Fruit fly (Drosophila melanogaster): ENCODE data around the gene CG15892.

The CG15892 gene

dm6 chrX:6341678-6342077, 47.5 kb upstream of the CG15892 start:
- peak; percentile 21 for TF ChIP-seq Blimp-1 (GFP tag; optimal IDR thresholded peaks at IDR 0.05)
- no peak for TF ChIP-seq CG4318 (GFP tag; optimal IDR thresholded peaks at IDR 0.05)
- TF ChIP-seq esn (GFP tag; optimal IDR thresholded peaks at IDR 0.05): no peak
- TF ChIP-seq Hr39 (GFP tag; optimal IDR thresholded peaks at IDR 0.05): no peak
- TF ChIP-seq Eip93F (GFP tag; optimal IDR thresholded peaks at IDR 0.05): no peak

dm6 chrX:6340593-6341068, 46.5 kb upstream of the CG15892 start:
- TF ChIP-seq CG10631 (GFP tag; optimal IDR thresholded peaks at IDR 0.05) (peak; percentile 83), CG3032 (tag; optimal IDR thresholded peaks at IDR 0.05) (peak; percentile 84), achi (GFP tag; optimal IDR thresholded peaks at IDR 0.05) (peak; percentile 89), CG9139 (GFP tag; optimal IDR thresholded peaks at IDR 0.05) (peak; percentile 66), CG1621 (tag; optimal IDR thresholded peaks at IDR 0.05) (peak; percentile 69), lz (GFP tag; optimal IDR thresholded peaks at IDR 0.05) (peak; percentile 88), CG6163 (GFP tag; IDR thresholded peaks at IDR 0.05) (peak; percentile 59), CG8119 (GFP tag; IDR thresholded peaks at IDR 0.05) (peak; percentile 87), Met (GFP tag; optimal IDR thresholded peaks at IDR 0.05) (peak; percentile 89), esn (GFP tag; optimal IDR thresholded peaks at IDR 0.05) (peak; percentile 91), Smox (GFP tag; optimal IDR thresholded peaks at IDR 0.05) (peak; percentile 84), Hr38 (GFP tag; optimal IDR thresholded peaks at IDR 0.05) (no peak), Hr39 (GFP tag; optimal IDR thresholded peaks at IDR 0.05) (peak; percentile 73), CG11762 (GFP tag; optimal IDR thresholded peaks at IDR 0.05; ENCODE audit: insufficient read depth) (peak; percentile 74), CG11902 (GFP tag; optimal IDR thresholded peaks at IDR 0.05) (peak; percentile 66), CG6808 (GFP tag; optimal IDR thresholded peaks at IDR 0.05) (peak; percentile 93), Ets96B (tag; optimal IDR thresholded peaks at IDR 0.05) (peak; percentile 82), CG32006 (GFP tag; optimal IDR thresholded peaks at IDR 0.05) (peak; percentile 95), cyc (GFP tag; optimal IDR thresholded peaks at IDR 0.05) (peak; percentile 76), CG3919 (GFP tag; optimal IDR thresholded peaks at IDR 0.05) (peak; percentile 85), OdsH (GFP tag; optimal IDR thresholded peaks at IDR 0.05) (peak; percentile 87), fd59A (GFP tag; optimal IDR thresholded peaks at IDR 0.05) (peak; percentile 82), pdm3 (GFP tag; optimal IDR thresholded peaks at IDR 0.05) (peak; percentile 88), eg (GFP tag; IDR thresholded peaks at IDR 0.05) (peak; percentile 65; the same call in 2 of the 3 replicates), net (GFP tag; optimal IDR thresholded peaks at IDR 0.05) (peak; percentile 81), Lpt (GFP tag; optimal IDR thresholded peaks at IDR 0.05) (peak; percentile 65), Eip93F (GFP tag; optimal IDR thresholded peaks at IDR 0.05) (peak; percentile 61), CG11294 (GFP tag; IDR thresholded peaks at IDR 0.05) (peak; percentile 60), Ets21C (GFP tag; optimal IDR thresholded peaks at IDR 0.05) (peak; percentile 64), Sox14 (GFP tag; optimal IDR thresholded peaks at IDR 0.05) (peak; percentile 81), acj6 (GFP tag; optimal IDR thresholded peaks at IDR 0.05) (peak; percentile 85), CG31627 (GFP tag; optimal IDR thresholded peaks at IDR 0.05) (peak; percentile 75), dsx (GFP tag; optimal IDR thresholded peaks at IDR 0.05; ENCODE audit: poor library complexity, severe bottlenecking) (peak; percentile 79), topi (GFP tag; optimal IDR thresholded peaks at IDR 0.05) (peak; percentile 86), CG6854 (GFP tag; optimal IDR thresholded peaks at IDR 0.05) (peak; percentile 82), Eip78C (GFP tag) (peak; percentile 96), CG7368 (GFP tag; optimal IDR thresholded peaks at IDR 0.05) (peak; percentile 73), svp (GFP tag) (peak; percentile 92), spab (GFP tag; optimal IDR thresholded peaks at IDR 0.05) (peak; percentile 83), Blimp-1 (GFP tag; optimal IDR thresholded peaks at IDR 0.05) (peak; percentile 56), CG34406 (GFP tag; optimal IDR thresholded peaks at IDR 0.05) (peak; percentile 90), CG10669 (GFP tag; optimal IDR thresholded peaks at IDR 0.05) (peak; percentile 84), Hr4 (GFP tag; optimal IDR thresholded peaks at IDR 0.05) (peak; percentile 73), CG16779 (tag; optimal IDR thresholded peaks at IDR 0.05) (peak; percentile 87), ss (GFP tag; optimal IDR thresholded peaks at IDR 0.05) (peak; percentile 81 to 90), salr (GFP tag; optimal IDR thresholded peaks at IDR 0.05) (peak; percentile 66 to 86), Gug (GFP tag; IDR thresholded peaks at IDR 0.05) (peak; percentile 62), vri (GFP tag; optimal IDR thresholded peaks at IDR 0.05) (peak; percentile 51)
